Worm (Caenorhabditis elegans): ENCODE data around the gene Y57A10C.9.

- TF ChIP-seq klf-2 (GFP tag; conservative IDR thresholded peaks at IDR 0.05) (no peak), cog-1 (tag; optimal IDR thresholded peaks at IDR 0.05) (no peak), ref-1 (GFP tag; conservative IDR thresholded peaks at IDR 0.05) (no peak), ztf-23 (GFP tag; IDR thresholded peaks at IDR 0.05) (no peak), tab-1 (GFP tag; IDR thresholded peaks at IDR 0.05) (no peak), T22C8.4 (GFP tag; IDR thresholded peaks at IDR 0.05) (no peak), ztf-29 (GFP tag; IDR thresholded peaks at IDR 0.05) (no peak), flt-1 (GFP tag; IDR thresholded peaks at IDR 0.05) (no peak), med-1 (GFP tag; optimal IDR thresholded peaks at IDR 0.05; ENCODE audit: insufficient read depth) (no peak)
These were observed 29.6 kb downstream of the Y57A10C.9 start, which contains the start of gene sre-31 for ce11 chrII:12408717-12409116.
